Worm (Caenorhabditis elegans) whole organism, L4 larva: ENCODE data around the gene oac-41.

Source experiments
- F49E8.2 ChIP-seq: sonication (generic microtip); optimal IDR thresholded peaks from 2 replicates; lab custom pipeline; 2016; ENCODE audit warnings: missing compliant biosample characterization, mild to moderate bottlenecking, missing genetic modification characterization, borderline replicate concordance
- T20F7.1 ChIP-seq: fragments of 200-800 bp; sonication (Bioruptor generic); optimal IDR thresholded peaks from 2 replicates; lab custom pipeline; 2018; ENCODE audit warnings: mild to moderate bottlenecking, missing genetic modification characterization, missing compliant biosample characterization
- Y105C5A.15 ChIP-seq: fragments of 200-800 bp; sonication (Bioruptor generic); IDR thresholded peaks from 2 replicates; pipeline ENCODE4 v1.3.6; 2022; ENCODE audit warnings: missing genetic modification characterization, missing compliant biosample characterization
- aly-2 ChIP-seq: sonication (generic microtip); optimal IDR thresholded peaks from 2 replicates; lab custom pipeline; 2018; ENCODE audit warnings: missing biosample characterization, missing genetic modification characterization
- attf-4 ChIP-seq: sonication (generic microtip); optimal IDR thresholded peaks from 3 replicates; lab custom pipeline; 2017; ENCODE audit warnings: missing biosample characterization, missing genetic modification characterization
- ceh-20 ChIP-seq: fragments of 200-800 bp; sonication (Bioruptor generic); IDR thresholded peaks from 2 replicates; pipeline ENCODE4 v1.3.6; 2022; ENCODE audit warnings: missing genetic modification reagents, missing genetic modification characterization, missing compliant biosample characterization
- ceh-28 ChIP-seq: fragments of 150-350 bp; optimal IDR thresholded peaks from 2 replicates; lab custom pipeline; 2014; ENCODE audit warnings: missing biosample characterization, missing genetic modification reagents, missing genetic modification characterization
- ceh-32 ChIP-seq: sonication (generic microtip); optimal IDR thresholded peaks from 2 replicates; lab custom pipeline; 2016; ENCODE audit warnings: mild to moderate bottlenecking, missing genetic modification characterization, missing compliant biosample characterization; ENCODE audit not compliant: poor library complexity
- ceh-62 ChIP-seq: sonication (generic microtip); optimal IDR thresholded peaks from 2 replicates; lab custom pipeline; 2017; ENCODE audit warnings: missing biosample characterization, missing genetic modification characterization
- ceh-82 ChIP-seq: sonication (generic microtip); optimal IDR thresholded peaks from 2 replicates; lab custom pipeline; 2017; ENCODE audit warnings: missing biosample characterization, missing genetic modification characterization
- daf-16 ChIP-seq, 3 experiments: sonication (generic microtip); optimal IDR thresholded peaks; 2 replicates each; lab custom pipeline; 2016 to 2017; ENCODE audit warnings: missing genetic modification characterization in 3 of 3, missing genetic modification reagents in 3 of 3, mild to moderate bottlenecking in 2 of 3, missing compliant biosample characterization in 2 of 3, missing biosample characterization in 1 of 3, moderate library complexity in 1 of 3
- dmd-6 ChIP-seq: fragments of 200-800 bp; sonication (Bioruptor generic); IDR thresholded peaks from 2 replicates; pipeline ENCODE4 v1.3.6; 2022; ENCODE audit warnings: missing genetic modification reagents, missing genetic modification characterization, missing compliant biosample characterization
- dmd-9 ChIP-seq: fragments of 200-800 bp; sonication (Bioruptor generic); IDR thresholded peaks from 2 replicates; pipeline ENCODE4 v1.3.6; 2022; ENCODE audit warnings: missing genetic modification reagents, missing genetic modification characterization, missing compliant biosample characterization
- dve-1 ChIP-seq: sonication (generic microtip); optimal IDR thresholded peaks from 2 replicates; lab custom pipeline; 2017; ENCODE audit warnings: antibody characterized with exemption, mild to moderate bottlenecking, missing genetic modification characterization, missing compliant biosample characterization; ENCODE audit not compliant: insufficient read depth
- egl-43 ChIP-seq: fragments of 200-800 bp; sonication (Bioruptor generic); IDR thresholded peaks from 2 replicates; pipeline ENCODE4 v1.3.6; 2022; ENCODE audit warnings: missing genetic modification reagents, missing genetic modification characterization, missing compliant biosample characterization
- fos-1 ChIP-seq: fragments of 150-350 bp; optimal IDR thresholded peaks from 2 replicates; lab custom pipeline; 2014; ENCODE audit warnings: missing biosample characterization, missing genetic modification characterization
- hlh-11 ChIP-seq: fragments of 200-800 bp; sonication (Bioruptor generic); optimal IDR thresholded peaks from 2 replicates; lab custom pipeline; 2018; ENCODE audit warnings: mild to moderate bottlenecking, missing genetic modification characterization, missing compliant biosample characterization
- hlh-30 ChIP-seq: sonication (generic microtip); optimal IDR thresholded peaks from 2 replicates; lab custom pipeline; 2017; ENCODE audit warnings: antibody characterized with exemption, mild to moderate bottlenecking, missing genetic modification characterization, missing compliant biosample characterization; ENCODE audit not compliant: insufficient read depth
- lin-38 ChIP-seq: fragments of 200-800 bp; sonication (Bioruptor generic); IDR thresholded peaks from 2 replicates; pipeline ENCODE4 v1.3.6; 2022; ENCODE audit warnings: missing genetic modification reagents, missing genetic modification characterization, missing compliant biosample characterization
- lin-39 ChIP-seq: fragments of 150-350 bp; optimal IDR thresholded peaks from 2 replicates; lab custom pipeline; 2014; ENCODE audit warnings: missing biosample characterization, missing genetic modification reagents, missing genetic modification characterization
- lir-3 ChIP-seq: sonication (generic microtip); optimal IDR thresholded peaks from 2 replicates; lab custom pipeline; 2016; ENCODE audit warnings: mild to moderate bottlenecking, missing genetic modification characterization, missing compliant biosample characterization
- lsy-2 ChIP-seq, 2 experiments: fragments of 150-350 bp in 1 of 2; sonication (generic microtip) in 1 of 2; optimal IDR thresholded peaks; 2 replicates each; lab custom pipeline; 2014 to 2017; ENCODE audit warnings: missing biosample characterization in 2 of 2, missing genetic modification characterization in 2 of 2
- madf-9 ChIP-seq: fragments of 200-800 bp; sonication (Bioruptor generic); conservative IDR thresholded peaks from 2 replicates; pipeline ENCODE4 v1.3.6; 2022; ENCODE audit warnings: missing genetic modification reagents, missing genetic modification characterization, missing compliant biosample characterization
- mdt-29 ChIP-seq: fragments of 200-800 bp; sonication (Bioruptor generic); IDR thresholded peaks from 2 replicates; pipeline ENCODE4 v1.3.6; 2022; ENCODE audit warnings: missing genetic modification reagents, missing genetic modification characterization, missing compliant biosample characterization
- mep-1 ChIP-seq: fragments of 150-350 bp; sonication (generic microtip); optimal IDR thresholded peaks from 3 replicates; lab custom pipeline; 2014; ENCODE audit warnings: missing biosample characterization, missing genetic modification characterization
- mxl-2 ChIP-seq: fragments of 200-800 bp; sonication (Bioruptor generic); conservative IDR thresholded peaks from 2 replicates; pipeline ENCODE4 v1.3.6; 2022; ENCODE audit warnings: missing genetic modification reagents, missing genetic modification characterization, missing compliant biosample characterization
- mxl-3 ChIP-seq: fragments of 200-800 bp; sonication (Bioruptor generic); optimal IDR thresholded peaks from 2 replicates; lab custom pipeline; 2018; ENCODE audit warnings: mild to moderate bottlenecking, missing genetic modification characterization, missing compliant biosample characterization
- nhr-10 ChIP-seq: fragments of 150-350 bp; optimal IDR thresholded peaks from 2 replicates; lab custom pipeline; 2014; ENCODE audit warnings: missing biosample characterization, missing genetic modification characterization
- nhr-11 ChIP-seq: fragments of 150-350 bp; optimal IDR thresholded peaks from 2 replicates; lab custom pipeline; 2014; ENCODE audit warnings: missing biosample characterization, missing genetic modification characterization
- nhr-111 ChIP-seq: fragments of 200-800 bp; sonication (Bioruptor generic); optimal IDR thresholded peaks from 2 replicates; lab custom pipeline; 2018; ENCODE audit warnings: mild to moderate bottlenecking, missing genetic modification characterization, missing compliant biosample characterization
- nhr-28 ChIP-seq: fragments of 150-350 bp; optimal IDR thresholded peaks from 2 replicates; lab custom pipeline; 2014; ENCODE audit warnings: missing biosample characterization, missing genetic modification characterization
- nhr-6 ChIP-seq: fragments of 150-350 bp; optimal IDR thresholded peaks from 2 replicates; lab custom pipeline; 2014; ENCODE audit warnings: missing biosample characterization, missing genetic modification characterization
- nhr-76 ChIP-seq: fragments of 150-350 bp; optimal IDR thresholded peaks from 2 replicates; lab custom pipeline; 2014; ENCODE audit warnings: missing biosample characterization, missing genetic modification characterization
- nhr-77 ChIP-seq: fragments of 150-350 bp; optimal IDR thresholded peaks from 2 replicates; lab custom pipeline; 2014; ENCODE audit warnings: missing biosample characterization, missing genetic modification characterization
- php-3 ChIP-seq: fragments of 200-800 bp; sonication (Bioruptor generic); IDR thresholded peaks from 2 replicates; pipeline ENCODE4 v1.3.6; 2022; ENCODE audit warnings: missing genetic modification reagents, missing genetic modification characterization, missing compliant biosample characterization
- pqm-1 ChIP-seq: sonication (generic microtip); optimal IDR thresholded peaks from 2 replicates; lab custom pipeline; 2017; ENCODE audit warnings: missing biosample characterization, missing genetic modification characterization
- rbr-2 ChIP-seq: sonication (generic microtip); optimal IDR thresholded peaks from 2 replicates; lab custom pipeline; 2016; ENCODE audit warnings: missing genotype, missing genetic modification characterization, missing compliant biosample characterization
- set-16 ChIP-seq: fragments of 200-800 bp; sonication (Bioruptor generic); IDR thresholded peaks from 2 replicates; pipeline ENCODE4 v1.3.6; 2022; ENCODE audit warnings: missing genetic modification reagents, missing genetic modification characterization, missing compliant biosample characterization
- snpc-4 ChIP-seq: fragments of 150-350 bp; optimal IDR thresholded peaks from 2 replicates; lab custom pipeline; 2014; ENCODE audit warnings: missing biosample characterization, missing genetic modification characterization
- tag-97 ChIP-seq: fragments of 200-800 bp; sonication (Bioruptor generic); IDR thresholded peaks from 2 replicates; pipeline ENCODE4 v1.3.6; 2022; ENCODE audit warnings: missing genetic modification characterization, missing compliant biosample characterization
- unc-130 ChIP-seq: sonication (generic microtip); optimal IDR thresholded peaks from 2 replicates; lab custom pipeline; 2016; ENCODE audit warnings: missing genetic modification reagents, missing genetic modification characterization, missing compliant biosample characterization
- unc-62 ChIP-seq, 3 experiments: fragments of 150-350 bp in 1 of 3; sonication (generic microtip); optimal IDR thresholded peaks in 2 of 3; peaks in 1 of 3; 1 replicate in 1 of 3; 2 replicates in 2 of 3; lab custom pipeline; 2014 to 2017; ENCODE audit warnings: missing biosample characterization in 3 of 3, missing genetic modification characterization in 3 of 3, missing genetic modification reagents in 3 of 3, missing genotype in 1 of 3
- zfp-2 ChIP-seq: sonication (generic microtip); optimal IDR thresholded peaks from 2 replicates; lab custom pipeline; 2016; ENCODE audit warnings: mild to moderate bottlenecking, missing genetic modification characterization, missing compliant biosample characterization
- zfp-3 ChIP-seq: fragments of 200-800 bp; sonication (Bioruptor generic); conservative IDR thresholded peaks from 2 replicates; pipeline ENCODE4 v1.3.6; 2022; ENCODE audit warnings: missing genetic modification reagents, missing genetic modification characterization, missing compliant biosample characterization
- ztf-11 ChIP-seq: fragments of 150-350 bp; optimal IDR thresholded peaks from 2 replicates; lab custom pipeline; 2014; ENCODE audit warnings: missing biosample characterization, missing genetic modification characterization
- ztf-7 ChIP-seq: fragments of 150-350 bp; optimal IDR thresholded peaks from 2 replicates; lab custom pipeline; 2014; ENCODE audit warnings: missing biosample characterization, missing genetic modification characterization

Gene oac-41

DNA sequence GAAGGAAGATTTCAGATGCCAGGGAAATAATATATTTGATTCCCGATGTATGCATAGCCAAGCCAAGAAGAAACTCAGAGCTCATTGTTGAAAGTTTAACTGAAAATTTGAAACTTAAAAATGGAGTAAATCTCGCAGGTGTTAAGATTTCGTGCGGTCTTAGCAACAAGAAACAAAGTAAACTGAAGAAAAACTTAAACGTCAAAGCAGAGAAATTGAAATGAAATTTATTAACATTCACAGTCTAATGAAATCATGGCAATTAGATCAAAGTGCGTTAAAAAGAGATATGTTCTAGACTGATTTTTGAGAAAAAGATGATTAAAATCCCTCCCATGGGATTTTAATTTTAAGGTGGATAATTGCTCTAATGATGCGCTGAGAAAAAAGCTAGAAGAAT is 41.1 kb downstream of the oac-41 start, which contains the start of gene str-84:
str-84 (minus strand) TSS at position 101 of the 400 bp plus-strand sequence.
- TF ChIP-seq hlh-30 (tag; lab: Kevin White, UChicago) (no peak), ceh-20 (GFP tag; lab: Robert Waterston, UW) (no peak), tag-97 (GFP tag; lab: Robert Waterston, UW) (no peak), F49E8.2 (tag; lab: Kevin White, UChicago) (no peak), T20F7.1 (GFP tag; lab: Kevin White, UChicago) (no peak)

DNA sequence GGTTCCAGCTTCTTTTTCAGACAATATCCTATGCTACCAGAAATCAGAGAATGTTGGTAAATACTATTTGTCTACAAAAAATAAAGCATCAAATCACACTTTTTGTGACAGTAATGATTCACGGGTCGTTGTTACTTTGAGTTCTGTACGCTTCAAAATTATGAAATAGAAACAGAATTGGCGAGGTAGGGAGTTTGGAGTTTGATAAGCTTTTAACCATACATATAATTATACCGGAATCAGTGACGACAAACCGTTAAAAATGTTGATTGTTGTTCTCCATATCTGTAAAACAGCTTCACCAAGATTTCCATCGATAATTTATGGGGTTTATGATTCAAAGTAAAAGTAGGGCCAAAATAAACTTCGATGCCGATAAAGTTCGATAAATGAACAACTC is 44.1 kb downstream of the oac-41 start:
- TF ChIP-seq php-3 (GFP tag; lab: Robert Waterston, UW) (0 out of 2 replicates have a peak, but pooled peaks have one; percentile 14), egl-43 (GFP tag; lab: Robert Waterston, UW) (no peak), ztf-11 (tag; lab: Kevin White, UChicago) (no peak), daf-16 (GFP tag; optimal IDR thresholded peaks at IDR 0.05; lab: Kevin White, UChicago) (no peak), daf-16 (tag; optimal IDR thresholded peaks at IDR 0.05; lab: Kevin White, UChicago) (peak; percentile 66), lin-38 (GFP tag; lab: Robert Waterston, UW) (no peak), madf-9 (GFP tag; lab: Robert Waterston, UW) (no peak), nhr-76 (tag; lab: Kevin White, UChicago) (no peak), nhr-11 (no peak), dmd-6 (GFP tag; lab: Robert Waterston, UW) (no peak), snpc-4 (tag; lab: Kevin White, UChicago) (no peak), pqm-1 (tag; lab: Kevin White, UChicago) (peak; percentile 46), zfp-2 (tag; lab: Kevin White, UChicago) (no peak), nhr-28 (tag; lab: Kevin White, UChicago) (no peak), ceh-20 (GFP tag; lab: Robert Waterston, UW) (no peak), F49E8.2 (tag; lab: Kevin White, UChicago) (no peak), set-16 (GFP tag; lab: Robert Waterston, UW) (no peak), ceh-62 (tag; lab: Kevin White, UChicago) (no peak)

DNA sequence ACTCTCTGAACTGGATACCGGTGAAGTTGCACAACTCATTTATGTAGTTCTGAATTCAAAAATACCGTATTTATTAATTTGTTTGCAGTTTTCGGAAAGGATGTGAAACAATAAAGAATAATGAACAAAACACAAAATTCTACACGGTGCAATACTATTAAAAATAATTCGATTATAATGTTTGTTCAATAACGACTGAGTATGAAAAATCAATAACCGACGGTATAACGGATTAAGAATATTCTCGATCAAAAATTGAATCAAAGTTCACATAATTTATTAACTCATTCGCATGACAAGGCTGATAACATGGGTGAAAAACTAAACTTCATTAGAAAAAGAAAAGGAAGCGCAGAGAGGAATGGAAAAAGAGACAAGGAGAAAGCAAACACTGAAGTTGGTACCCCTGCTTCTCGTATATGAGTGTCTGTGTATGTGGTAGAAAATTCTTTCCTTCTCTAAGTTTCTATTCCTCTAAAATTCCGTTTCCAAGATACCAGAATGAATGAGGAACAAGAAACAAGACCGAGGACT is 47.0 kb downstream of the oac-41 start, which contains the start of gene nhr-143:
nhr-143 (minus strand) TSS at position 51 of the 534 bp plus-strand sequence.
- TF ChIP-seq zfp-3 (GFP tag; lab: Robert Waterston, UW) (no peak), ceh-28 (tag; lab: Kevin White, UChicago) (no peak), hlh-11 (tag; lab: Kevin White, UChicago) (peak; percentile 47), mxl-2 (no peak), attf-4 (tag; lab: Kevin White, UChicago) (no peak), lsy-2 (tag; optimal IDR thresholded peaks at IDR 0.05; lab: Kevin White, UChicago) (peak in 1 of 2 experiments; percentile 17), ceh-62 (tag; lab: Kevin White, UChicago) (no peak), dve-1 (tag; lab: Kevin White, UChicago) (peak; percentile 61), mep-1 (tag; lab: Kevin White, UChicago) (peak; percentile 11), aly-2 (tag; lab: Kevin White, UChicago) (no peak), ztf-7 (tag; lab: Kevin White, UChicago) (no peak), unc-130 (no peak), lir-3 (tag; lab: Kevin White, UChicago) (no peak), unc-62 (GFP tag; optimal IDR thresholded peaks at IDR 0.05 in 1 of 2; lab: Kevin White, UChicago) (peak in 1 of 2 experiments; percentile 10), unc-62 (tag; optimal IDR thresholded peaks at IDR 0.05; lab: Kevin White, UChicago) (no peak), Y105C5A.15 (GFP tag; lab: Robert Waterston, UW) (no peak), nhr-111 (no peak), dmd-9 (GFP tag; lab: Robert Waterston, UW) (no peak), mxl-3 (GFP tag; lab: Kevin White, UChicago) (no peak), mdt-29 (GFP tag; lab: Robert Waterston, UW) (no peak), nhr-77 (tag; lab: Kevin White, UChicago) (peak; percentile 31), pqm-1 (tag; lab: Kevin White, UChicago) (peak; percentile 41), nhr-6 (no peak), ceh-32 (tag; lab: Kevin White, UChicago) (no peak), nhr-10 (tag; lab: Kevin White, UChicago) (no peak), ceh-82 (no peak), fos-1 (tag; lab: Kevin White, UChicago) (no peak), dmd-6 (GFP tag; lab: Robert Waterston, UW) (peak; percentile 50), lin-39 (tag; lab: Kevin White, UChicago) (no peak), tag-97 (GFP tag; lab: Robert Waterston, UW) (no peak), rbr-2 (tag; lab: Kevin White, UChicago) (no peak)
